Worm (Caenorhabditis elegans): ENCODE results near the gene atg-2.
A peak's percentile ranks its signal among the peaks of the same experiment; 100 is the strongest.

DNA sequence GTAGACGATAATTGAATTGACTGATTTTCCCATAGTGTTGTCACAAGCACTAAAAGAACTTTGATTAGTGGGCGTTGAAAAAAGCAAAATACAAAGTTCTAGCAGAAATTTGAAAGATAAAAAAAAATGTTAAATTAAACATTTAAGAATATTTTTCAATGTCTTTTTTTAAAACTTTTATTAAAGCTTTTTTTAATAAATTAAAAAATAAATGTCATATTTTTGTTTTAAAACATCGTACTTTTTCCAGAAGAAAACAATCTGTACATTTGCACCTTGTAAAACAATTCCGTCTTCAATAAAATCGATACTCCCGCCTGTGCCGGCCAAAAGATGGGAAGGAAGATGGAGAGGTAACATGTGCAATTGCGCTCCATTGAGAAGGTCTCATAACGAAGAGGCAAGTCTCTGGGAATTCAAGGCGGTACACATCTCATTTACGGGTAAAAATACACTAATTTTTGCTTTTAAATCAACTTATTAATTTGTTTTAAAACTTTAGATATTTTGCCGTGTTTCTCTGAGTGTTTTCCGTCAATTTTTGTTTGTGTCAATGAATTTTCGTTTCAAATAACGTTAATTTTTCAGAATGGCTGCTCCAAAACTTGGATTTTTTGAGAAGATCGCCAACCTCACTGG, 34.2 kb downstream of the atg-2 start, which contains the start of the genes glr-6 and asg-2:
- TF ChIP-seq lin-13 (GFP tag; optimal IDR thresholded peaks at IDR 0.05) = peak; percentile 90
- peak; percentile 31 for TF ChIP-seq ama-1 (optimal IDR thresholded peaks at IDR 0.05)
- TF ChIP-seq dmd-4 (tag; optimal IDR thresholded peaks at IDR 0.05) = no peak
- no peak for TF ChIP-seq nhr-12 (tag; optimal IDR thresholded peaks at IDR 0.05)
- TF ChIP-seq ceh-16 (tag; optimal IDR thresholded peaks at IDR 0.05) = peak; percentile 35
- TF ChIP-seq R02D3.7 (tag; optimal IDR thresholded peaks at IDR 0.05) = peak; percentile 24
- TF ChIP-seq crh-2 (tag; optimal IDR thresholded peaks at IDR 0.05) = peak; percentile 90
- no peak for TF ChIP-seq nhr-237 (tag; optimal IDR thresholded peaks at IDR 0.05)
- TF ChIP-seq zag-1 (tag; optimal IDR thresholded peaks at IDR 0.05) = peak; percentile 45
- TF ChIP-seq elt-3 (tag; optimal IDR thresholded peaks at IDR 0.05) = no peak

All from whole organism, L2 larva.